Worm (Caenorhabditis elegans): ENCODE data around the gene jmjd-2.

jmjd-2 gene

ce11 chrII:14239924-14240323 lies 3.5 kb downstream of the jmjd-2 start:
- peak; percentile 86 for TF ChIP-seq set-16 (GFP tag; IDR thresholded peaks at IDR 0.05)
- no peak for TF ChIP-seq ZK337.2 (GFP tag; IDR thresholded peaks at IDR 0.05)
- no peak for TF ChIP-seq F10B5.3 (tag; optimal IDR thresholded peaks at IDR 0.05)
- no peak for TF ChIP-seq T20F7.1 (GFP tag; optimal IDR thresholded peaks at IDR 0.05)
- no peak for TF ChIP-seq mdl-1 (tag; optimal IDR thresholded peaks at IDR 0.05)
- no peak for TF ChIP-seq T26A8.4 (GFP tag; IDR thresholded peaks at IDR 0.05)
- no peak for TF ChIP-seq lin-39 (tag; optimal IDR thresholded peaks at IDR 0.05)
- TF ChIP-seq madf-5 (GFP tag; IDR thresholded peaks at IDR 0.05), result no peak
- TF ChIP-seq mdt-29 (GFP tag; IDR thresholded peaks at IDR 0.05), result no peak
- no peak for TF ChIP-seq nhr-111 (GFP tag; optimal IDR thresholded peaks at IDR 0.05)
- TF ChIP-seq nhr-42 (GFP tag; IDR thresholded peaks at IDR 0.05), result peak; percentile 37; the same call in 1 of the 2 replicates
- TF ChIP-seq nhr-25 (tag; optimal IDR thresholded peaks at IDR 0.05; ENCODE audit: borderline replicate concordance, insufficient read depth), result no peak
- TF ChIP-seq Y75B8A.6 (GFP tag; IDR thresholded peaks at IDR 0.05), result no peak

- TF ChIP-seq R02D3.7 (tag; optimal IDR thresholded peaks at IDR 0.05) (no peak), madf-9 (GFP tag; conservative IDR thresholded peaks at IDR 0.05) (no peak), spr-3 (GFP tag; optimal IDR thresholded peaks at IDR 0.05) (peak; percentile 10), set-16 (GFP tag; IDR thresholded peaks at IDR 0.05) (peak; percentile 96), nhr-6 (tag; optimal IDR thresholded peaks at IDR 0.05) (no peak), egl-27 (tag; optimal IDR thresholded peaks at IDR 0.05) (no peak), dmd-8 (GFP tag; IDR thresholded peaks at IDR 0.05) (0 out of 2 replicates have a peak, but pooled peaks have one; percentile 3)
Measured at ce11 chrII:14237245-14237806, 6.1 kb downstream of the jmjd-2 start.

- TF ChIP-seq nhr-11 (tag; optimal IDR thresholded peaks at IDR 0.05) (no peak), lim-7 (GFP tag; IDR thresholded peaks at IDR 0.05) (no peak), dve-1 (tag; optimal IDR thresholded peaks at IDR 0.05; ENCODE audit: insufficient read depth) (no peak), lin-29 (GFP tag; IDR thresholded peaks at IDR 0.05) (no peak), tra-1 (GFP tag; IDR thresholded peaks at IDR 0.05) (no peak), zag-1 (tag; optimal IDR thresholded peaks at IDR 0.05) (no peak), ztf-7 (tag; optimal IDR thresholded peaks at IDR 0.05) (no peak), ceh-44 (GFP tag; IDR thresholded peaks at IDR 0.05) (no peak), spr-3 (GFP tag; optimal IDR thresholded peaks at IDR 0.05) (no peak), madf-9 (GFP tag; conservative IDR thresholded peaks at IDR 0.05) (no peak), duxl-1 (tag; optimal IDR thresholded peaks at IDR 0.05; ENCODE audit: poor library complexity) (no peak), mxl-2 (GFP tag; conservative IDR thresholded peaks at IDR 0.05) (no peak)
Measured at ce11 chrII:14236569-14236968, 6.8 kb downstream of the jmjd-2 start.

- TF ChIP-seq T20F7.1 (GFP tag; optimal IDR thresholded peaks at IDR 0.05), result no peak
- no peak for TF ChIP-seq daf-16 (GFP tag; optimal IDR thresholded peaks at IDR 0.05)
- TF ChIP-seq daf-16 (tag; optimal IDR thresholded peaks at IDR 0.05), result peak; percentile 35
- no peak for TF ChIP-seq nhr-111 (GFP tag; optimal IDR thresholded peaks at IDR 0.05)
- TF ChIP-seq lin-38 (GFP tag; IDR thresholded peaks at IDR 0.05), result peak; percentile 26
- TF ChIP-seq ama-1 (optimal IDR thresholded peaks at IDR 0.05), result peak; percentile 24
- TF ChIP-seq dmd-6 (GFP tag; IDR thresholded peaks at IDR 0.05), result peak; percentile 33; the same call in 1 of the 2 replicates
- peak; percentile 53 for TF ChIP-seq mxl-3 (GFP tag; optimal IDR thresholded peaks at IDR 0.05)
- TF ChIP-seq nhr-41 (GFP tag; IDR thresholded peaks at IDR 0.05), result no peak
- peak; percentile 46 for TF ChIP-seq dpl-1 (GFP tag; optimal IDR thresholded peaks at IDR 0.05)
- no peak for TF ChIP-seq nhr-25 (tag; optimal IDR thresholded peaks at IDR 0.05; ENCODE audit: borderline replicate concordance, insufficient read depth)
- peak; percentile 53 for TF ChIP-seq aha-1 (tag)
Measured at ce11 chrII:14234375-14235102, 8.9 kb downstream of the jmjd-2 start.
